Worm (Caenorhabditis elegans): ENCODE data around the gene F57B1.9.

- TF ChIP-seq dmd-4 (tag; optimal IDR thresholded peaks at IDR 0.05) (no peak), nhr-6 (tag; optimal IDR thresholded peaks at IDR 0.05) (no peak), elt-3 (tag; optimal IDR thresholded peaks at IDR 0.05) (no peak), ztf-4 (tag; optimal IDR thresholded peaks at IDR 0.05) (no peak), mdl-1 (tag; optimal IDR thresholded peaks at IDR 0.05) (no peak), zag-1 (tag; optimal IDR thresholded peaks at IDR 0.05) (no peak), R02D3.7 (tag; optimal IDR thresholded peaks at IDR 0.05) (no peak), elt-1 (tag; optimal IDR thresholded peaks at IDR 0.05) (no peak), fos-1 (tag; optimal IDR thresholded peaks at IDR 0.05) (no peak), ztf-1 (GFP tag; conservative IDR thresholded peaks at IDR 0.05) (no peak), skn-1 (tag; optimal IDR thresholded peaks at IDR 0.05) (no peak), snpc-4 (tag; optimal IDR thresholded peaks at IDR 0.05) (no peak), ztf-11 (tag; optimal IDR thresholded peaks at IDR 0.05) (no peak)
Measured at ce11 chrV:13152575-13152974, 45.1 kb downstream of the F57B1.9 start, which contains the start of gene noca-1.

All from whole organism, L2 larva.